Fruit fly (Drosophila melanogaster) whole organism, adult: ENCODE results near the gene CG14406.

Experiments
- CG1620 ChIP-seq: fragments of 200-800 bp; sonication (Bioruptor generic); optimal IDR thresholded peaks from 2 replicates; lab custom pipeline; 2016; ENCODE audit warnings: missing biosample characterization, missing genetic modification characterization
- CG33017 ChIP-seq: fragments of 200-800 bp; sonication (Bioruptor generic); optimal IDR thresholded peaks from 2 replicates; lab custom pipeline; 2018; ENCODE audit warnings: missing biosample characterization, mild to moderate bottlenecking, missing genetic modification characterization, moderate library complexity
- CG5204 ChIP-seq: fragments of 200-800 bp; sonication (Bioruptor generic); optimal IDR thresholded peaks from 2 replicates; lab custom pipeline; 2016; ENCODE audit warnings: missing biosample characterization, missing genetic modification characterization
- CG7045 ChIP-seq: fragments of 200-800 bp; sonication (Bioruptor generic); optimal IDR thresholded peaks from 2 replicates; lab custom pipeline; 2017; ENCODE audit warnings: missing biosample characterization, mild to moderate bottlenecking, missing genetic modification characterization
- CG7101 ChIP-seq: fragments of 200-800 bp; sonication (Bioruptor generic); optimal IDR thresholded peaks from 2 replicates; lab custom pipeline; 2018; ENCODE audit warnings: missing biosample characterization, mild to moderate bottlenecking, missing genetic modification characterization, moderate library complexity
- Clk ChIP-seq: fragments of 200-800 bp; sonication (Bioruptor generic); optimal IDR thresholded peaks from 2 replicates; lab custom pipeline; 2017; ENCODE audit warnings: missing biosample characterization, missing genetic modification characterization
- Mnt ChIP-seq: fragments of 200-800 bp; sonication (Bioruptor generic); optimal IDR thresholded peaks from 2 replicates; lab custom pipeline; 2016; ENCODE audit warnings: missing biosample characterization, mild to moderate bottlenecking, missing genetic modification characterization
- bab1 ChIP-seq: fragments of 200-800 bp; sonication (Bioruptor generic); optimal IDR thresholded peaks from 3 replicates; lab custom pipeline; 2019; ENCODE audit warnings: missing biosample characterization, mild to moderate bottlenecking, missing genetic modification characterization, moderate library complexity
- cic ChIP-seq: fragments of 200-800 bp; sonication (Bioruptor generic); optimal IDR thresholded peaks from 2 replicates; lab custom pipeline; 2017; ENCODE audit warnings: missing biosample characterization, mild to moderate bottlenecking, missing genetic modification characterization, moderate library complexity
- cnc ChIP-seq, 2 experiments: fragments of >200 bp; optimal IDR thresholded peaks; 2 replicates each; lab custom pipeline; 2017
- kay ChIP-seq: fragments of 200-800 bp; sonication (Bioruptor generic); peaks from one replicate; lab custom pipeline; 2016; ENCODE audit warnings: missing biosample characterization, missing genetic modification characterization, borderline replicate concordance
- pad ChIP-seq: fragments of 200-800 bp; sonication (Bioruptor generic); optimal IDR thresholded peaks from 3 replicates; lab custom pipeline; 2017; ENCODE audit warnings: missing biosample characterization, missing genetic modification characterization, mild to moderate bottlenecking, moderate library complexity, missing genetic modification reagents
- tj ChIP-seq: fragments of 200-800 bp; sonication (Bioruptor generic); optimal IDR thresholded peaks from 3 replicates; lab custom pipeline; 2017; ENCODE audit warnings: missing biosample characterization, mild to moderate bottlenecking, missing genetic modification characterization, moderate library complexity
- toe ChIP-seq: fragments of 200-800 bp; sonication (Bioruptor generic); optimal IDR thresholded peaks from 2 replicates; lab custom pipeline; 2016; ENCODE audit warnings: missing biosample characterization, missing genetic modification characterization

DNA sequence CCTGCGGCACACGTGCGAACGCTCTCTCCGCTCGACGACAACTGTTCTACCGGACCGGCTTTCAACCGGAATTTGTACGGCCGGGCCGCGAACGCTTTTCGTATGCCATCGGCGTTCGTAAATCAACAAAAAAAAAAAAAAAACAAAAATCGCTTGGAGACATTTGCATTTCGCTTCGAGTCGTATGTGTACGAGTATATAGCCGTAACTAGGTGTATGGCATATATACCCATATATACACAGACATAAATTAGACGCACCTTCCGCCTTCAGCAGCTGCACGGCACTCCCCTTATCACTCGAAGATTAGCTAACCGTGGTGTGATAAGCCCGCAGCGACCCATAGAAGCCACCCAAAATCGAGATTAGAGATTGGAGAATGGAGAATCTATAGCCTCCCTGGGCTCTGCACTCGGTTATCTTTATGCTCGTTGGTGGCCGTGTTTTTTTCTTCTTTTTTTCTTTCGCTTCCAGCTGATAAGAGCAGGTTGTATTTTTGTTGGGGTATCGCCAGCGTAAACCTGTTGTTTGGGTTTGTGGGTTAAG, 5.1 kb downstream of the CG14406 start, which contains the start of gene CG9512:
- TF ChIP-seq Mnt (GFP tag; lab: Kevin White, UChicago) (peak; percentile 1), toe (GFP tag; lab: Kevin White, UChicago) (no peak), kay (GFP tag; lab: Kevin White, UChicago) (peak; percentile 1), CG5204 (no peak), Clk (GFP tag; lab: Kevin White, UChicago) (no peak), CG33017 (tag; lab: Kevin White, UChicago) (no peak), tj (GFP tag; lab: Kevin White, UChicago) (no peak), pad (GFP tag; lab: Kevin White, UChicago) (no peak), CG7101 (tag; lab: Kevin White, UChicago) (no peak), CG7045 (GFP tag; lab: Kevin White, UChicago) (no peak), CG1620 (GFP tag; lab: Kevin White, UChicago) (no peak), bab1 (GFP tag; lab: Kevin White, UChicago) (no peak), cic (GFP tag; lab: Kevin White, UChicago) (no peak), cnc (optimal IDR thresholded peaks at IDR 0.05; lab: Kevin White, UChicago) (no peak)
